Worm (Caenorhabditis elegans): ENCODE measurements around the gene hsp-43.

DNA sequence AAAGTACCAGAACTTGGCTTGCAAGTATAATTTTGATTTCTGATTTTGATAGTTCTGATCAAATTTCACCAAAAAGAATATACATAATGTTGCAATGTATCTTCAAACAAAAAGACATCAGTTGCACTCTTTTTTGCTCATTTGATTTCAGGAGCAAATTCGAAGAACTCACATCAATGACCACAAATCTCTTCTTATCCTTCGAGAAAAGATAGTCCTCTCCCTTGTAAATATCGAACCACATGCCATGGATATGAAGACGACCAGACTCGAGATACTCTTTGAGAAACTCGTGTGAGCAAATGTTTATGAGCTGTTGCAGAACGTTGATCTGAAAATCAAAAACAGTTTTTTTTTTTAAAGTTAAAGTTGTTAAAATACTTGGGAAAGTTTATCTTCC is 32.5 kb downstream of the hsp-43 start:
- no peak for TF ChIP-seq W03F9.2 (tag; optimal IDR thresholded peaks at IDR 0.05)
- no peak for TF ChIP-seq him-1 (tag; optimal IDR thresholded peaks at IDR 0.05)
